Worm (Caenorhabditis elegans) whole organism, mixed stage, embryonic: ENCODE results near the gene cutl-21.

Experiments
- M03D4.4 ChIP-seq: sonication (generic microtip); optimal IDR thresholded peaks from 2 replicates; lab custom pipeline; 2017; ENCODE audit warnings: mild to moderate bottlenecking, missing genetic modification characterization, missing compliant biosample characterization
- bed-3 ChIP-seq: fragments of 200-800 bp; sonication (Bioruptor generic); optimal IDR thresholded peaks from 3 replicates; lab custom pipeline; 2018; ENCODE audit warnings: mild to moderate bottlenecking, missing genetic modification characterization, moderate library complexity, missing compliant biosample characterization
- blmp-1 ChIP-seq: fragments of 150-350 bp; optimal IDR thresholded peaks from 2 replicates; lab custom pipeline; 2014; ENCODE audit warnings: missing biosample characterization, missing genetic modification characterization
- ceh-43 ChIP-seq: fragments of 200-800 bp; sonication (Bioruptor generic); optimal IDR thresholded peaks from 2 replicates; lab custom pipeline; 2018; ENCODE audit warnings: mild to moderate bottlenecking, missing genetic modification characterization, moderate library complexity, missing compliant biosample characterization
- drap-1 ChIP-seq: fragments of 200-800 bp; sonication (Bioruptor generic); optimal IDR thresholded peaks from 3 replicates; lab custom pipeline; 2018; ENCODE audit warnings: mild to moderate bottlenecking, missing genetic modification characterization, missing compliant biosample characterization
- elt-1 ChIP-seq: sonication (generic microtip); optimal IDR thresholded peaks from 2 replicates; lab custom pipeline; 2017; ENCODE audit warnings: missing genetic modification characterization, mild to moderate bottlenecking, missing compliant biosample characterization, antibody characterized with exemption, moderate library complexity, borderline replicate concordance; ENCODE audit not compliant: insufficient read depth
- elt-3 ChIP-seq: fragments of 150-350 bp; optimal IDR thresholded peaks from 2 replicates; lab custom pipeline; 2014; ENCODE audit warnings: missing biosample characterization, missing genetic modification characterization
- flh-1 ChIP-seq: fragments of 200-800 bp; sonication (Bioruptor generic); optimal IDR thresholded peaks from 2 replicates; lab custom pipeline; 2018; ENCODE audit warnings: mild to moderate bottlenecking, missing genetic modification characterization, moderate library complexity, missing compliant biosample characterization
- ham-2 ChIP-seq: fragments of 200-800 bp; sonication (Bioruptor generic); optimal IDR thresholded peaks from 2 replicates; lab custom pipeline; 2018; ENCODE audit warnings: mild to moderate bottlenecking, missing genetic modification characterization, missing compliant biosample characterization
- hlh-1 ChIP-seq: fragments of 150-350 bp; optimal IDR thresholded peaks from 2 replicates; lab custom pipeline; 2014; ENCODE audit warnings: missing biosample characterization, missing genetic modification reagents, missing genetic modification characterization
- lin-13 ChIP-seq: fragments of 150-350 bp; optimal IDR thresholded peaks from 2 replicates; lab custom pipeline; 2014; ENCODE audit warnings: missing biosample characterization, missing genetic modification characterization
- lin-32 ChIP-seq: fragments of 200-800 bp; sonication (Bioruptor generic); optimal IDR thresholded peaks from 2 replicates; lab custom pipeline; 2018; ENCODE audit warnings: mild to moderate bottlenecking, missing genetic modification characterization, missing compliant biosample characterization
- lsy-2 ChIP-seq: fragments of 150-350 bp; optimal IDR thresholded peaks from 2 replicates; lab custom pipeline; 2014; ENCODE audit warnings: missing biosample characterization, missing genetic modification characterization
- mab-5 ChIP-seq: fragments of 150-350 bp; optimal IDR thresholded peaks from 2 replicates; lab custom pipeline; 2014; ENCODE audit warnings: missing biosample characterization, missing genetic modification characterization
- mep-1 ChIP-seq: fragments of 150-350 bp; optimal IDR thresholded peaks from 2 replicates; lab custom pipeline; 2017; ENCODE audit warnings: missing biosample characterization, missing genetic modification reagents, missing genetic modification characterization, inconsistent platforms
- mls-2 ChIP-seq: sonication (generic microtip); optimal IDR thresholded peaks from 2 replicates; lab custom pipeline; 2016; ENCODE audit warnings: mild to moderate bottlenecking, missing genetic modification characterization, moderate library complexity, missing compliant biosample characterization
- nhr-12 ChIP-seq: fragments of 150-350 bp; optimal IDR thresholded peaks from 2 replicates; lab custom pipeline; 2014; ENCODE audit warnings: missing biosample characterization, missing genetic modification characterization
- nhr-237 ChIP-seq: fragments of 150-350 bp; optimal IDR thresholded peaks from 2 replicates; lab custom pipeline; 2014; ENCODE audit warnings: missing biosample characterization, missing genetic modification characterization
- nhr-28 ChIP-seq: fragments of 150-350 bp; optimal IDR thresholded peaks from 2 replicates; lab custom pipeline; 2014; ENCODE audit warnings: missing biosample characterization, missing genetic modification characterization
- nhr-76 ChIP-seq: sonication (generic microtip); optimal IDR thresholded peaks from 2 replicates; lab custom pipeline; 2017; ENCODE audit warnings: missing biosample characterization, missing genetic modification characterization
- tbx-8 ChIP-seq: fragments of 200-800 bp; sonication (Bioruptor generic); optimal IDR thresholded peaks from 2 replicates; lab custom pipeline; 2018; ENCODE audit warnings: mild to moderate bottlenecking, missing genetic modification characterization, moderate library complexity, missing compliant biosample characterization
- unc-120 ChIP-seq: sonication (generic microtip); optimal IDR thresholded peaks from 2 replicates; lab custom pipeline; 2017; ENCODE audit warnings: missing genetic modification characterization, missing compliant biosample characterization; ENCODE audit not compliant: poor library complexity, severe bottlenecking
- zip-8 ChIP-seq: fragments of 150-350 bp; optimal IDR thresholded peaks from 2 replicates; lab custom pipeline; 2014; ENCODE audit warnings: missing biosample characterization, missing genetic modification characterization
- ztf-11 ChIP-seq: fragments of 150-350 bp; optimal IDR thresholded peaks from 2 replicates; lab custom pipeline; 2014; ENCODE audit warnings: missing biosample characterization, missing genetic modification characterization

The cutl-21 gene

ce11 chrX:975236-975535, 29.0 kb upstream of the cutl-21 start:
- TF ChIP-seq flh-1 (GFP tag; lab: Kevin White, UChicago), result no peak

DNA sequence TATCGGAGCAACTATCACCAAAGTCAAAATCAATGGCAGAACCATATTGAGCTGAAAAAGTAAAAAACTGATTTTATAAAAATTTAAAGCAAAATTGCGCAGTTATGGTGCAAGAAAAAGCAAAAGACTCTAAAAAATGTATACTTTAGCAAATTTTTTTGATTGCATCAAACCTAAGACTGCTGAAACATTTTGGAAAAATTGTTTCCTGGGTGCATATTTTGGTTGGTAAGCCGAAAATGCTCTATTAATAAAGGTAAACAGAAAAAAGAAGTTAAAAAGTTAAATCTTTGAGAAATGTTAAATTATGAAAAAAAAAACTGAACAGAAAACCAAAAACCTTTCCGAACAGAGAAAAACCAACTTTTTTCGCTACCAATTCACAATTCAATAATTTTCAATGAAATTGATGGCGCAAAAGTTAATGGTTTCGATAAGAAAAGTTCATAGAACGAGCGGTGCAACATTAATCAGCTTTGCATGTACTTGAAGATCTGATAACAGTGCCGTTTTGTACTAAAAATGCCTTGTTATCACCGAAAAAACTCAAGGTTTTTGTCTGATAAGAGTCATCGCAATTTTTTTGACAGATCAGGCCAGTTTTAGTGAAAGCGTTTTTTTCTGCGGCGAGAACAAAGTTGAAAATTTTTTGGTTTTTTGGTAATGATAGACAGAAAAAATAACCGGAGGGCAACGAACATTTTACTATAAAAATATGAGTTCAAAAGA, 26.0 kb upstream of the cutl-21 start, which contains the start of gene abhd-3.2:
abhd-3.2 (minus strand) TSS at position 51 of the 729 bp plus-strand sequence.
- no peak for TF ChIP-seq drap-1
- no peak for TF ChIP-seq lsy-2 (tag; lab: Kevin White, UChicago)
- TF ChIP-seq ztf-11 (tag; lab: Kevin White, UChicago), result no peak
- TF ChIP-seq bed-3 (GFP tag; lab: Kevin White, UChicago), result no peak
- TF ChIP-seq mls-2 (tag; lab: Kevin White, UChicago), result no peak
- no peak for TF ChIP-seq blmp-1 (tag; lab: Kevin White, UChicago)
- no peak for TF ChIP-seq hlh-1
- TF ChIP-seq tbx-8, result no peak
- no peak for TF ChIP-seq ceh-43
- TF ChIP-seq lin-32 (GFP tag; lab: Kevin White, UChicago), result no peak

DNA sequence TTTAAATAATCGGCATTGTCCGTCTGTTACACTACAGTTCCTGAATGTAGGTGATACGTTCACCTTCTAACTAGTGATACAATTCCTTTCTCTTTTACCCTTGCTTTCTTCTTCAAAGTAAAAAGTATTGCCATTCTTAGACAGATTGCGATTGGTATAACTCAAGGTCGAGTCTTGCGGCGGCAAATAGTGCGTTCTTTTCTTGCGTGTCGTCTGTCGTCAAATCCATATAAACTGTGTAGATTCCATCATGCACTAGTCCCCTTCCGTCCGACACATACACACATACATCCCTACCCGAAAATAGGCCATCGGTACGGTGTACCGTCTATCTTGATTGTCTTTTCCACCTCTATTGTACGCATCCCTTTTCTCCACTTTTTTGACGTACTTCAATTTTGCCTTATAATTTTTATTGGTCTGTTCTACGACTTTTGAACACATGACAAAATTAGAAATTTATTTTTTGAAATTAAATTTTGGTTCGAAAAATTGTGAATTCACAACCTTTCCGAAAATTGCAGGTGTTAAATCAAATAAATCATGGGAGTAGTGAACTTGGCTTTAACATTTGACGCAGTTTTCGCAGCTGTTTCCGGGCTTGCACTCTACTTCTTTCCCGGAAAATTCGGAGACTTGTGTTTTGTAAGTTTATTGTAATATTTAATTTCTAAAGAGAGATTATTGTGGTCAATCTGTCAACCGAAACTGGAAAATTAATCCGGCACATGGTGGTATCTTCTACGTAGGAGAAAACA, 23.7 kb upstream of the cutl-21 start, which contains the start of gene C44C1.1:
C44C1.1 (plus strand) TSS at position 525 of the 758 bp plus-strand sequence.
- TF ChIP-seq lin-13 (tag; lab: Kevin White, UChicago) (no peak), elt-1 (tag; lab: Kevin White, UChicago) (peak; percentile 63)

DNA sequence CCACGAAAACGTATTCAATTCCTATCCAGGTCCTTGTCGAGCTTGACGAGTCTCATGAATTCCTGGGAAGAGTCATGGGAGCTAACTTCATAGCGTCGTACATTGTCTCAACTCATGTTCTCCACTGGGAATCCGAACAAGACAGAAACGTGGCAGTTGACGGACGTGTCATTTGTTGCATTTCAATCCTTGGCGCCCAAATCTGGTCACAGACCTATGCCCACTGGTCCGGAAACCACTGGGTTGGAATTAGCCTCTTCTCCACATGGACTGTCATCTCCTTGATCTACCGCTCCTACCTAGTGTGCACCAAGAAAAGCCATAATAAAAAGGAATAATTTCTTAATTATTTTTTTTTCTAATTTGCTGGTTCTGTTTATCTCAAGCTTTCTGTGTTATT, 21.5 kb upstream of the cutl-21 start:
- no peak for TF ChIP-seq bed-3 (GFP tag; lab: Kevin White, UChicago)
- no peak for TF ChIP-seq drap-1
- no peak for TF ChIP-seq elt-3
- TF ChIP-seq lsy-2 (tag; lab: Kevin White, UChicago), result no peak
- no peak for TF ChIP-seq nhr-76 (tag; lab: Kevin White, UChicago)
- TF ChIP-seq ham-2 (GFP tag; lab: Kevin White, UChicago), result no peak
- no peak for TF ChIP-seq unc-120 (tag; lab: Kevin White, UChicago)
- no peak for TF ChIP-seq nhr-28 (tag; lab: Kevin White, UChicago)
- TF ChIP-seq elt-1 (tag; lab: Kevin White, UChicago), result no peak
- TF ChIP-seq ztf-11 (tag; lab: Kevin White, UChicago), result no peak
- TF ChIP-seq mab-5, result no peak
- TF ChIP-seq nhr-237, result no peak
- TF ChIP-seq, all 35 proteins: peak for 0

ce11 chrX:986463-986862, 17.7 kb upstream of the cutl-21 start:
- TF ChIP-seq M03D4.4, result no peak
- TF ChIP-seq zip-8, result no peak
- no peak for TF ChIP-seq mep-1 (tag; lab: Kevin White, UChicago)
- no peak for TF ChIP-seq nhr-237
- no peak for TF ChIP-seq ham-2 (GFP tag; lab: Kevin White, UChicago)
- TF ChIP-seq lin-32 (GFP tag; lab: Kevin White, UChicago), result no peak
- TF ChIP-seq ztf-11 (tag; lab: Kevin White, UChicago), result no peak
- no peak for TF ChIP-seq nhr-76 (tag; lab: Kevin White, UChicago)
- TF ChIP-seq bed-3 (GFP tag; lab: Kevin White, UChicago), result no peak
- TF ChIP-seq nhr-28 (tag; lab: Kevin White, UChicago), result no peak
- no peak for TF ChIP-seq elt-1 (tag; lab: Kevin White, UChicago)
- TF ChIP-seq drap-1, result no peak
- TF ChIP-seq mab-5, result no peak
- TF ChIP-seq, all 35 proteins: peak for 0

ce11 chrX:991274-991673, 12.9 kb upstream of the cutl-21 start, which contains the start of the genes C09E10.3 and dgk-1:
Gene C09E10.3, minus strand, starts transcription at chrX:991374.
Gene dgk-1, minus strand, starts transcription at chrX:991456.
- TF ChIP-seq nhr-12 (tag; lab: Kevin White, UChicago), result no peak
